Worm (Caenorhabditis elegans) whole organism, L2 larva: ENCODE measurements around the gene chil-25.
"Not testable (repeated sequence)": the region's sequence is repeated elsewhere in the genome, so short reads cannot be mapped to it uniquely, and the experiment has no call there.

Experiments
- blmp-1 ChIP-seq: sonication (generic microtip); optimal IDR thresholded peaks from 2 replicates; lab custom pipeline; 2017; ENCODE audit warnings: missing genetic modification characterization, mild to moderate bottlenecking, missing compliant biosample characterization, antibody characterized with exemption, moderate library complexity; ENCODE audit not compliant: insufficient read depth
- egl-27 ChIP-seq: sonication (generic microtip); optimal IDR thresholded peaks from 3 replicates; lab custom pipeline; 2017; ENCODE audit warnings: missing biosample characterization, missing genetic modification reagents, missing genetic modification characterization
- fos-1 ChIP-seq: fragments of 150-350 bp; optimal IDR thresholded peaks from 2 replicates; lab custom pipeline; 2014; ENCODE audit warnings: missing biosample characterization, missing genetic modification characterization
- gmeb-1 ChIP-seq: fragments of 150-350 bp; optimal IDR thresholded peaks from 2 replicates; lab custom pipeline; 2014; ENCODE audit warnings: missing biosample characterization, missing genetic modification characterization
- lin-13 ChIP-seq: fragments of 150-350 bp; optimal IDR thresholded peaks from 2 replicates; lab custom pipeline; 2014; ENCODE audit warnings: missing biosample characterization, missing genetic modification reagents, missing genetic modification characterization
- nhr-21 ChIP-seq: fragments of 150-350 bp; optimal IDR thresholded peaks from 2 replicates; lab custom pipeline; 2014; ENCODE audit warnings: missing biosample characterization, missing genetic modification characterization
- skn-1 ChIP-seq: sonication (generic microtip); optimal IDR thresholded peaks from 2 replicates; lab custom pipeline; 2017; ENCODE audit warnings: missing biosample characterization, missing genetic modification characterization
- unc-62 ChIP-seq: fragments of 150-350 bp; optimal IDR thresholded peaks from 2 replicates; lab custom pipeline; 2014; ENCODE audit warnings: missing biosample characterization, missing genetic modification reagents, missing genetic modification characterization
- zag-1 ChIP-seq: fragments of 150-350 bp; optimal IDR thresholded peaks from 2 replicates; lab custom pipeline; 2014; ENCODE audit warnings: missing biosample characterization, missing genetic modification characterization
- ztf-4 ChIP-seq: fragments of 150-350 bp; optimal IDR thresholded peaks from 2 replicates; lab custom pipeline; 2014; ENCODE audit warnings: missing biosample characterization, missing genetic modification characterization

DNA sequence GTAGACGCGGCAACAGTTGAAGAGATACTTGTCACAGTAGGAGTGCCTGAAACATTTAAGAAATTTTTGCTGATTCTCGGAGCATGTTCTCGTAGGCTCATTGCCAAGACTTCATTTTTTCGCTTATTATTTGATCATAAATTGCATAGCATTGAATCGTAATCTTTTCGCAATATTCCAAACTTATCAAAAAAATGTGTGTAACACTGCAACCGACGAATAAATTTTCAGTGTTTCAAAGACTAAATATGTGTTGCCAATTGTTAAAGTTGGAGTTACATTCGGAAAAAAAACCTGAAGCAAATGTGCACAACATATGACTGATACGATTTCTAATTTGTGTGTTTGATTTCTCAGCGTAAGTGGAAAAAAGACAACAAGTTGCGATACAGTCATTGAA is 14.8 kb downstream of the chil-25 start, which contains the start of gene R09D1.14:
- TF ChIP-seq fos-1 (tag; lab: Kevin White, UChicago); gmeb-1; nhr-21 (tag; lab: Kevin White, UChicago); zag-1 (tag; lab: Kevin White, UChicago); lin-13 (GFP tag; lab: Kevin White, UChicago); skn-1; egl-27 (tag; lab: Kevin White, UChicago); unc-62 (GFP tag; lab: Kevin White, UChicago); ztf-4 (tag; lab: Kevin White, UChicago); blmp-1 (tag; lab: Kevin White, UChicago): not testable (repeated sequence)
